Worm (Caenorhabditis elegans): ENCODE results near the gene fbxa-67.

fbxa-67 gene

DNA sequence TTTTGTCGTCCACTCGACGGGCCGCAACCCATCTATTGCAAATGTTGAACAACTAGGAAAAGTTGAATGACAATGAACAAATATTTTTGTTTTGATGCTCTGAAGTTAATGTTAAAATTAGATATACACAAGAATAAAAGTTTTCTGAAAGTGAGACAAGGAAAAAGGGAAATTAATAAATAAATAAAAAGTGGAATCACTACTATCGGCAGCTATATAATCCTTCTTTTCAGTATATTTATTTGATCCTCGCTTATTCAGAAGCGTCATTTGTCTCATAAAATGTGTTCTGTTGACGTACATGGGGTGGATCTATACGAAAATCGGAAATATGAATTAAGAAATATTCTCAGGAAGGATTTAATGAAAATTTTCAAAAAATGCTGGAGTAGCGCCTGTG, 24.3 kb downstream of the fbxa-67 start, which contains the start of gene pef-1:
Gene pef-1, minus strand, starts transcription at position 101 of the 400 bp plus-strand sequence.
- TF ChIP-seq fkh-10 (GFP tag; optimal IDR thresholded peaks at IDR 0.05) (no peak), ceh-82 (tag; optimal IDR thresholded peaks at IDR 0.05) (no peak)

DNA sequence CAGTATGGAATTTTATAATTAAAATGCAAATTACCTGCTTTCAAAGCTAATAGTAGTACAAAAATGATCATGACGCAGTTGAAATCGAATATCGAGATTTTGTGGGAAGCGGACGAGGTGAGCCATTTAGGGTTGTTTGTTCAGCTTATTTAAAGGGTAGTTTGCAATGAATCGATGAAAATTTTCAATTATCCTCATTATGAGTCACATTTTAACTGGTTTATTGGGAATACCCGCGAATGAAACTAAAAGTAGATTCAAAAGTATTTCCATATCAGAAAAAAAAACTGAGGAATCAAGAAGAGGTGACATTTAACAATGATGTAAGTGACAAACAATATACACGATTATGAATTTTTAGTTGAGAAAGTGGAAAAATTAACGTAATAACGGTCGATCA, 31.1 kb downstream of the fbxa-67 start, which contains the start of gene F23H11.7:
Gene F23H11.7, minus strand, starts transcription at position 101 of the 400 bp plus-strand sequence.
- no peak for TF ChIP-seq hmg-11 (tag; optimal IDR thresholded peaks at IDR 0.05)
- no peak for TF ChIP-seq ceh-82 (tag; optimal IDR thresholded peaks at IDR 0.05)
- TF ChIP-seq mml-1 (tag; optimal IDR thresholded peaks at IDR 0.05): no peak
- TF ChIP-seq nhr-77 (tag; optimal IDR thresholded peaks at IDR 0.05): no peak
- no peak for TF ChIP-seq pha-4 (tag; optimal IDR thresholded peaks at IDR 0.05)
- TF ChIP-seq snpc-4 (tag; optimal IDR thresholded peaks at IDR 0.05): no peak
- no peak for TF ChIP-seq lin-15B (tag; optimal IDR thresholded peaks at IDR 0.05)

DNA sequence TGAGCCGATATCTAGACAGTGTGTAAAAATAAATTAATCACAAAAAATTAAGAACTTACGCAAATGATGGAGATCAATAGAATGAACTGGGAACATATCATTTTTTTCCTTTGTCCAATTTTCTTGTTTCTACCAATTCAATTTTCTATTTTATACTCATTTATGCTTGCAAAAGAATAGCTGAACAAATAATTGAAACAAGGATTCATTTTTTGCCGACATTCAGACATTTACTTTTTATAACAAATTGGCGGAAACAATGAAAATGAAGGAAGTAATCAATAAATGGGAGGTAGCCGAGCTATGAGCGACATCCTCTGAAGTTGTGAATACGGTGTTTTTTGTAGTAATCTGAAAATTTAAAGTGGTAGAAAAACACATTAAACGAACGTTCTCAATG, 33.6 kb downstream of the fbxa-67 start, which contains the start of gene idpp-13:
Gene idpp-13, minus strand, starts transcription at position 101 of the 400 bp plus-strand sequence.
- TF ChIP-seq ceh-9 (tag; optimal IDR thresholded peaks at IDR 0.05) (no peak), fkh-2 (tag; optimal IDR thresholded peaks at IDR 0.05) (no peak), nhr-28 (tag; optimal IDR thresholded peaks at IDR 0.05) (no peak), egl-5 (tag; optimal IDR thresholded peaks at IDR 0.05) (no peak), ceh-16 (tag; optimal IDR thresholded peaks at IDR 0.05) (no peak), nhr-43 (tag; optimal IDR thresholded peaks at IDR 0.05; ENCODE audit: poor library complexity, severe bottlenecking) (no peak), nhr-67 (tag; optimal IDR thresholded peaks at IDR 0.05) (no peak), zag-1 (tag; optimal IDR thresholded peaks at IDR 0.05) (no peak)

DNA sequence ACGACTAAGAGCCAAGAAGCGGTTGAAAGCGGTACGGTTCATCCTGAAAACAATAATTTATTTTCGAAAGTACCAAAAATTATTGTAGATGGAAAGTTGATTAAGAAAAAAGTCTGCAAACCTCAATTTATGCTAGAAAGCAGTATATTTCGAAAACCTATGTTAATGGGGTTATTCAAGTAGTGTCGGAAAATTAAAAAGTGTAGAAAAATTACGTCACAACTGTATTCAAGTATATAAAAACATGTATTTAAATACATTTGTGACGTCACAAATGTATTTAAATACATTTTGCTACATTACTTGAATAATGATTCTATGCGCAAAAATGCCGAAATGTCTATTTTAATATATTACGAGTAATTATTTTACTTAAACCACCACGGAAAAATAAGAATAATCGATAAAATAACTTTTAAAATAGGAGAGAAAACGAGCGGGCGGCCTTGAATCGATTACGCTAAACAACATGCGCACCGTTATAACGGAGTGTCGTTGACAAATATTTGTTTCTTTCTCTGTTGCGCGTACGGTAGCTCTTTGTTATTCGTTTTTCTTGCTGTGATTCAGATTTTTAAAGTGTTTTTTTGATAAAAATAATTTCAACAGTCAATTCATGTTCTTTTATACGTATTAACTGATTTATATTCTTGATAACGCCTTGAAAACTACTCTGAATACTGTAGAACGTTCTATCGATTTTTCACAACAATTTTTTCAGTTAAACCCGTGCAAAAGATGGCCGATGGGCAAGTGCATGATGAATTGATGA, 39.7 kb downstream of the fbxa-67 start, which contains the start of the genes F23H11.5 and bra-2:
Gene F23H11.5, minus strand, starts transcription at position 51 of the 772 bp plus-strand sequence.
Gene bra-2, plus strand, starts transcription at position 722 of the 772 bp plus-strand sequence.
- TF ChIP-seq ceh-28 (tag; optimal IDR thresholded peaks at IDR 0.05) (peak; percentile 66), ztf-4 (tag; optimal IDR thresholded peaks at IDR 0.05) (no peak), eor-1 (tag; optimal IDR thresholded peaks at IDR 0.05) (no peak), lin-15B (tag; optimal IDR thresholded peaks at IDR 0.05) (peak; percentile 39), egl-5 (tag; optimal IDR thresholded peaks at IDR 0.05) (no peak), mdl-1 (tag; optimal IDR thresholded peaks at IDR 0.05) (no peak), unc-62 (GFP tag; optimal IDR thresholded peaks at IDR 0.05) (no peak), nhr-25 (tag; optimal IDR thresholded peaks at IDR 0.05) (peak; percentile 64), nhr-67 (tag; optimal IDR thresholded peaks at IDR 0.05) (no peak), aly-2 (tag; optimal IDR thresholded peaks at IDR 0.05) (no peak), lsy-12 (tag; optimal IDR thresholded peaks at IDR 0.05) (no peak), elt-3 (tag; optimal IDR thresholded peaks at IDR 0.05) (no peak), sea-2 (GFP tag; optimal IDR thresholded peaks at IDR 0.05) (no peak), lin-39 (tag; optimal IDR thresholded peaks at IDR 0.05) (no peak), egl-27 (tag; optimal IDR thresholded peaks at IDR 0.05) (no peak), ama-1 (optimal IDR thresholded peaks at IDR 0.05) (no peak), nfya-1 (tag; optimal IDR thresholded peaks at IDR 0.05; ENCODE audit: insufficient read depth) (peak; percentile 50), elt-2 (tag; optimal IDR thresholded peaks at IDR 0.05) (peak; percentile 19), nhr-11 (tag; optimal IDR thresholded peaks at IDR 0.05) (no peak), nhr-77 (tag; optimal IDR thresholded peaks at IDR 0.05) (no peak), ceh-16 (tag; optimal IDR thresholded peaks at IDR 0.05) (no peak), elt-1 (tag; optimal IDR thresholded peaks at IDR 0.05) (no peak), nhr-12 (tag; optimal IDR thresholded peaks at IDR 0.05) (no peak), zag-1 (tag; optimal IDR thresholded peaks at IDR 0.05) (no peak), ceh-82 (tag; optimal IDR thresholded peaks at IDR 0.05) (no peak), nhr-237 (tag; optimal IDR thresholded peaks at IDR 0.05) (no peak), ZK546.5 (tag; optimal IDR thresholded peaks at IDR 0.05) (no peak), snpc-4 (tag; optimal IDR thresholded peaks at IDR 0.05) (peak; percentile 54), pqm-1 (tag; optimal IDR thresholded peaks at IDR 0.05) (no peak), R02D3.7 (tag; optimal IDR thresholded peaks at IDR 0.05) (no peak), nhr-23 (tag; optimal IDR thresholded peaks at IDR 0.05) (peak; percentile 13), pha-4 (tag; optimal IDR thresholded peaks at IDR 0.05) (peak; percentile 62), mml-1 (tag; optimal IDR thresholded peaks at IDR 0.05) (no peak), hmg-11 (tag; optimal IDR thresholded peaks at IDR 0.05) (no peak), fos-1 (tag; optimal IDR thresholded peaks at IDR 0.05) (no peak), daf-12 (tag; optimal IDR thresholded peaks at IDR 0.05) (no peak), skn-1 (tag; optimal IDR thresholded peaks at IDR 0.05) (no peak), fkh-2 (tag; optimal IDR thresholded peaks at IDR 0.05) (no peak), unc-39 (tag; optimal IDR thresholded peaks at IDR 0.05) (no peak), ceh-9 (tag; optimal IDR thresholded peaks at IDR 0.05) (no peak), tbx-2 (tag; optimal IDR thresholded peaks at IDR 0.05) (no peak), fkh-10 (GFP tag; optimal IDR thresholded peaks at IDR 0.05) (no peak), ztf-11 (tag; optimal IDR thresholded peaks at IDR 0.05) (no peak)
